Fruit fly (Drosophila melanogaster): ENCODE data around the gene obst-B.

- no peak for TF ChIP-seq ovo (GFP tag; optimal IDR thresholded peaks at IDR 0.05)
- TF ChIP-seq CG7045 (GFP tag; optimal IDR thresholded peaks at IDR 0.05): no peak
- peak; percentile 25 for TF ChIP-seq Hr96 (GFP tag; optimal IDR thresholded peaks at IDR 0.05)
- no peak for TF ChIP-seq CG12768 (GFP tag; optimal IDR thresholded peaks at IDR 0.05)
- no peak for TF ChIP-seq pad (GFP tag; optimal IDR thresholded peaks at IDR 0.05)
- TF ChIP-seq tj (GFP tag; optimal IDR thresholded peaks at IDR 0.05): no peak
- no peak for TF ChIP-seq Crg-1 (GFP tag; optimal IDR thresholded peaks at IDR 0.05)
- peak; percentile 19 for TF ChIP-seq toe (GFP tag; optimal IDR thresholded peaks at IDR 0.05)
- peak; percentile 18 for TF ChIP-seq CG5204 (GFP tag; optimal IDR thresholded peaks at IDR 0.05)
- no peak for TF ChIP-seq CG33017 (tag; optimal IDR thresholded peaks at IDR 0.05)
- peak; percentile 20 for TF ChIP-seq Mnt (GFP tag; optimal IDR thresholded peaks at IDR 0.05)
- TF ChIP-seq cnc (optimal IDR thresholded peaks at IDR 0.05): no peak
- TF ChIP-seq bab1 (GFP tag; optimal IDR thresholded peaks at IDR 0.05): no peak
Measured at dm6 chr2L:10009293-10009695, 23.2 kb upstream of the obst-B start, which contains the start of gene Trp1.

Data from whole organism, adult.